Fruit fly (Drosophila melanogaster) S2 (cell line): ENCODE data around the gene CG4198.

Source experiments
- CG8478 ChIP-seq: fragments of >200 bp; optimal IDR thresholded peaks from 2 replicates; lab custom pipeline; 2018
- CTCF ChIP-seq, 2 experiments: fragments of >200 bp; optimal IDR thresholded peaks; 2 replicates each; lab custom pipeline; 2018

Gene CG4198

DNA sequence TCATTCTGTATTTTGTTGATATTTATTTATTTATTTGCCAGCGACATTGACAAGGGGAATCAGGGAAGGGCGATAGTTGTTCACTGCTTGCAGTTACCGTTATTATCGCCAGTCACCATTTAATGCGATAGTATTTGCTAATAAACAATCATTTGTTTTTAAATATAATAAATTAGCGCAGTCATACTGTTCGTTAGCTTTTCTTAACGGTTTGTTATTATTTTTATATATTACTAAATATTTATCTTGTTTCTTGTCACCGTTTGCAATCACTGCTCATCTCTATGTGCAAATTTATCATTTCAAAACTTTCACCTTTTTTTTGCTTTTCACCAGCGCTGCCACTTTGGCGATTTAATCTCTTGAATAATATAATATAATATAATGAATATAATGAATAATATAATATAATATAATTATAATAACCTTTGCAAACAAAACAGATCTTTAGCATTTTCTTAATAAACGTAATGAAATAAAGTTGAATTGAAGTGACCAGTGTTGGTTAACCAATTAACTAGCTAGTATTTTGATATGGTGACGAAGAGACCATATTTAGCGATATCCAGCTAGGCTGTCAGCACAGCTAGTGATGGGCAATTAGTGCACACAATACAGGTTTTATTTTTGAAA, 16.3 kb downstream of the CG4198 start, which contains the start of the genes CG3309 and XRCC1:
TSS of gene CG3309 (minus strand) at position 82 of the 633 bp plus-strand sequence.
TSS of gene XRCC1 (plus strand) at position 611 of the 633 bp plus-strand sequence.
- TF ChIP-seq CTCF (optimal IDR thresholded peaks at IDR 0.05; lab: Kevin White, UChicago): no peak
- no peak for TF ChIP-seq CG8478 (lab: Kevin White, UChicago)

DNA sequence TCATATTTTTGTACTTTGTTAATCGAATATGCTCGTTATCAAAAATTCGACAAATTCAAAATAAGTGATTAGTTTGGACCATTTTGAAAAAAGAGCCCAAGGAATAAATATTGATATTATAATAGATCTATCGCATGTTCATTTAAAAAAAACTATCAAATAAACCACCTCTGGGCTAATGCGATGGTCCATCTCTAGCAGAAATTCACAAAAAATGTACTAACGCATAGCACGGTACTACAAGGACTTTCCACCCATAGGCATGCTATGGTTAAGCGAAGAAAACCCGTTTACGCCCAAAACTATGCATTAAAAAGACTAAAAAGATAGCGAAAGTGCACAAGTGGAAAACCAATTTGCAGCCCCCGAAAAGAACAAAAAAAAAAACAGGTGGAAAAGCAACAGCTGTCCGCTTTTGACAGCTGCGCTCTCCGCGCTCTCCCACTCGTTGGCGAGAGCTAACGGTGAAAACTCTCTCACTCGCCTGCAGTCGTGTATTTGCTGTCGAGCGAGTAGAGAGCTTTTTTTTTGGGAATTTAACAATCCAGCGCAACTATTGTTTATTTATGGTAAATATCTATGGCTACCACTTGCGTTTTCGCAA, 19.3 kb downstream of the CG4198 start, which contains the start of gene CanB:
TSS of gene CanB (plus strand) at position 241 of the 604 bp plus-strand sequence.
- TF ChIP-seq CG8478 (lab: Kevin White, UChicago) (no peak), CTCF (optimal IDR thresholded peaks at IDR 0.05; lab: Kevin White, UChicago) (peak in 1 of 2 experiments; percentile 4)

DNA sequence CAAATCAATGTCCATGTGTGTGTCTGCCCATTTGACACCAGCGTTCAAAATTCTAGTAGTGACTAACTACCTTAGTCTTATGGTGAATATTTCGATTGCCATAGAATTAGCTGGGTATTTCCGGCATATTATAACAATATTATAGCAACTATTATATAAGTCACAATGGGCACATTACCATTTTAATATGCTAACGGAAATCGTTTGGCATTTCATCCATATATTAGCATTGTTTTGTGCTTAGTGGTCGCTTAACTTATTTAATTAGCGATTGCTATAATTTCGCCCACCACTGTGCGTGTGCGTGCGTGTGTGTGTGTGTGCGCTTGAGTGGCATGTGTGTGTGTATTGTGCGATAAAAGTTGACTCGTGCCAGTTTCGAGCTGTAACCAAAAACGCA, 23.7 kb downstream of the CG4198 start:
- no peak for TF ChIP-seq CTCF (optimal IDR thresholded peaks at IDR 0.05; lab: Kevin White, UChicago)
- no peak for TF ChIP-seq CG8478 (lab: Kevin White, UChicago)

dm6 chrX:5337316-5337715, 24.3 kb downstream of the CG4198 start:
- no peak for TF ChIP-seq CTCF (optimal IDR thresholded peaks at IDR 0.05; lab: Kevin White, UChicago)
- TF ChIP-seq CG8478 (lab: Kevin White, UChicago): no peak

dm6 chrX:5338435-5338834, 25.4 kb downstream of the CG4198 start:
- TF ChIP-seq CG8478 (lab: Kevin White, UChicago): no peak
- TF ChIP-seq CTCF (optimal IDR thresholded peaks at IDR 0.05; lab: Kevin White, UChicago): no peak

DNA sequence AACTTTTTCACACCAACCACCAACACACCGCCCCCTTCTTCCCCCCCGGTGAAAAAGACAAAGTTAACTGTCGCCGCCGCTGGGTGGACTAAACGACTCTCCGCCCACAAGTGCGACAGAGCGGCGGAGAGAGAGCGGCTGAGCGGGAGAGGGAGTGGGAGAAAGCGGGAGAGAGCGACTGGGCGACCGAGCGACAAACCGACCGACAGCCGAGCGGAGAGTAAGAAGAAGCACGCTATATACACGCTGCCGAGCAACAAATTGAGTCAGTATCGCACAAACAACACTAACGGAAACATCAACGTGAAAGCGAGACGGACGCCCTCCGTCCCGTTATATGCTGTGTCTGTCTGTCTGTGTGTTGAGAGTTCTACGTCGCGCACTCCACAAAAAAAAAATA, 26.9 kb downstream of the CG4198 start, which contains the start of gene SK:
TSS of gene SK (plus strand) at position 267 of the 400 bp plus-strand sequence.
- TF ChIP-seq CG8478 (lab: Kevin White, UChicago) (no peak), CTCF (optimal IDR thresholded peaks at IDR 0.05; lab: Kevin White, UChicago) (no peak)

DNA sequence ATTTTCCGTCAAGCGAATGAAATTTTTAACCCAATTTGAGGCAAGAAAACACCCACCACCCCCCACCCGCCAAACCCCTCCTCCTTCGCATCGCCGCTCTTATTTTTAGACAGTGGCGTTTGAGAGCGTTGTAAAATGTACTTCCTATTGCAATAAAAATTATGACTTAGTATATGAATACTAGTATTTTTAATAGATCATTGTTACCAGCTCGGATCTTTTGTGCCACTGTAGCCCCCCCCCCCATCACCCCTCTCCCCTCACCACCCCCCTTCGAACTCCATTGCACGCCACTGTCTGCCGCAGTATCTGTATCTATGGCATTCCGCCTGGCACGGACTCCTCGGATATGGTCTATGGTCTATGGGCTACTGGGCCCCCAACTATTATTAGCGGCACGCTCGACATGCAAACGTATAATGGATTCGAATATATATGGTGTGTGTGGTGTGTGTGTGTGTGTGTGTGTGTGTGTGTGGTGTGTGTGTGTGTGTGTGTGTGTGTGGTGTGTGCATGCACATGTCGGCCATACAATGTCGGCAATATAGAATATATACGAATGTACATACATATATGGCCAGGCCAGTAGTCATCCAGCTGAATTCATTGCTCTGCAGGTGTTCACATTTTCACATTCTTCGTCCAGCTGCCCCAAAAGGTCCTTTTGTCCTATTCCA, 37.0 kb downstream of the CG4198 start:
- TF ChIP-seq CG8478 (lab: Kevin White, UChicago): no peak
- no peak for TF ChIP-seq CTCF (optimal IDR thresholded peaks at IDR 0.05; lab: Kevin White, UChicago)

- no peak for TF ChIP-seq CTCF (optimal IDR thresholded peaks at IDR 0.05; lab: Kevin White, UChicago)
- no peak for TF ChIP-seq CG8478 (lab: Kevin White, UChicago)
Observed at dm6 chrX:5357035-5357434, 44.0 kb downstream of the CG4198 start.

dm6 chrX:5358813-5359212, 45.8 kb downstream of the CG4198 start:
- TF ChIP-seq CTCF (optimal IDR thresholded peaks at IDR 0.05; lab: Kevin White, UChicago) (no peak), CG8478 (lab: Kevin White, UChicago) (no peak)

DNA sequence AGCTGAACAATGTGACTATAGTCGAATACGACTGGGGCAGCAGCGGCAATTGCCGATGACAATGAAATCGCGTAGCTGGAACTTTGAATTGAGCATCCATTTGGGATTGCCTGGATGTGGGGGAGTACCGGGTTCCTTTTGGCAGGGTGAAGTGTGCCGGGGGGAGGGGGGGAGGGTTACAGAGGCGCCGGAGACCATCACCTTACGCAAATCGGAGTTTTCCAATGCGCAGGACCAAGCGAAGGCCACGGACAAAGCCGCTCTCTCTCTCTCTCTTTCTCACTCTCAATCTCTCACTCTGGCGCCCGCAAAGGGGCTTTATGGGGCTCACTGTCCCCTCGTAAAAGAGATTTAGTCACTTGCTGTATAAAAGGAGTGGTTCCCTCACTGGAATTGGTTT, 50.1 kb downstream of the CG4198 start:
- TF ChIP-seq CTCF (optimal IDR thresholded peaks at IDR 0.05; lab: Kevin White, UChicago) (no peak), CG8478 (lab: Kevin White, UChicago) (no peak)

DNA sequence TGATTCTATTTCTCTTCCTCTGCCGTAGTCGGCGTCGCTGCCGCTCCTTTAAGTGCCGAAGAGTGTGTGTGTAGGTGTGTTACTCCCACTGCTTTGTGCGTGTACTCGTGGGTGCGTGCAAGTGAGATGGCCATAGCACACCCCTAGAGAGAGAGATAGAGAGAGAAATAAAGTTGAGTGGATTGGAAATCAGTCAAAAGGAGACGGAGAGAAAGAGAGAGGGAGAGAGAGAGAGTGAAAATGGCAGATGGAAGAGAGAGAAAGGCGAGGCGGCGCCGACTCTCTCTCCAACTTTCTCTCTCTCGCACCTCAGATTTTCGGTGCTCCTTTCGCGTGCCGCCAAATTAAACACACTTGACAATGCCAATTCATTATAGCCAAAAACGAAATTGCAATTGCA, 51.0 kb downstream of the CG4198 start:
- TF ChIP-seq CG8478 (lab: Kevin White, UChicago): no peak
- no peak for TF ChIP-seq CTCF (optimal IDR thresholded peaks at IDR 0.05; lab: Kevin White, UChicago)
